Worm (Caenorhabditis elegans): Measurements from ENCODE around the gene C25G4.7.

- TF ChIP-seq madf-8 (GFP tag; conservative IDR thresholded peaks at IDR 0.05) (no peak), ZK185.1 (tag; optimal IDR thresholded peaks at IDR 0.05; ENCODE audit: poor library complexity, severe bottlenecking) (no peak), Y67H2A.10 (GFP tag; conservative IDR thresholded peaks at IDR 0.05) (no peak), ztf-18 (tag; optimal IDR thresholded peaks at IDR 0.05) (no peak), F33H1.4 (GFP tag; IDR thresholded peaks at IDR 0.05) (no peak), snpc-1.1 (tag; optimal IDR thresholded peaks at IDR 0.05; ENCODE audit: insufficient read depth) (no peak), atf-7 (tag; optimal IDR thresholded peaks at IDR 0.05) (no peak), unc-130 (GFP tag; optimal IDR thresholded peaks at IDR 0.05) (no peak)
Observed at ce11 chrIV:12464822-12465221, 8.1 kb downstream of the C25G4.7 start.
